Fruit fly (Drosophila melanogaster): ENCODE data around the gene CG44195.

CG44195 gene

dm6 chr3L:7614226-7614625 lies 81.2 kb downstream of the CG44195 start (continued):
- TF ChIP-seq CG4360 (GFP tag; IDR thresholded peaks at IDR 0.05) (no peak), wek (GFP tag; optimal IDR thresholded peaks at IDR 0.05) (no peak), CG31441 (GFP tag; IDR thresholded peaks at IDR 0.05) (peak; percentile 55; the same call in 1 of the 2 replicates), CG14050 (GFP tag; IDR thresholded peaks at IDR 0.05) (0 out of 3 replicates have a peak, but pooled peaks have one; percentile 29), CG8089 (GFP tag; optimal IDR thresholded peaks at IDR 0.05) (peak; percentile 16), al (GFP tag; IDR thresholded peaks at IDR 0.05) (0 out of 2 replicates have a peak, but pooled peaks have one; percentile 19), CG6175 (GFP tag; IDR thresholded peaks at IDR 0.05) (peak; percentile 54; the same call in 1 of the 3 replicates), btn (GFP tag; optimal IDR thresholded peaks at IDR 0.05) (no peak), grau (tag; optimal IDR thresholded peaks at IDR 0.05) (peak; percentile 35), tgo (GFP tag; IDR thresholded peaks at IDR 0.05) (peak; percentile 47; the same call in 1 of the 3 replicates), CG7271 (tag; optimal IDR thresholded peaks at IDR 0.05) (no peak), CG10979 (tag; optimal IDR thresholded peaks at IDR 0.05) (peak; percentile 63), CG11247 (GFP tag; IDR thresholded peaks at IDR 0.05) (no peak), Dbx (GFP tag; IDR thresholded peaks at IDR 0.05) (0 out of 3 replicates have a peak, but pooled peaks have one; percentile 25), dati (GFP tag; IDR thresholded peaks at IDR 0.05) (no peak), amos (GFP tag; IDR thresholded peaks at IDR 0.05; ENCODE audit: partially characterized antibody) (no peak), CG1792 (GFP tag; optimal IDR thresholded peaks at IDR 0.05) (peak; percentile 15), gfzf (GFP tag; optimal IDR thresholded peaks at IDR 0.05) (no peak), CG8290 (GFP tag; optimal IDR thresholded peaks at IDR 0.05) (no peak), CG8290 (tag; optimal IDR thresholded peaks at IDR 0.05) (no peak), Side (GFP tag; optimal IDR thresholded peaks at IDR 0.05) (peak; percentile 24), CG7839 (tag; optimal IDR thresholded peaks at IDR 0.05) (peak; percentile 56), z (GFP tag; IDR thresholded peaks at IDR 0.05) (no peak), chn (GFP tag; optimal IDR thresholded peaks at IDR 0.05) (no peak), Ptx1 (GFP tag; IDR thresholded peaks at IDR 0.05) (peak; percentile 59), chinmo (GFP tag; IDR thresholded peaks at IDR 0.05; ENCODE audit: partially characterized antibody) (no peak), CG3838 (GFP tag; optimal IDR thresholded peaks at IDR 0.05) (no peak), insv (GFP tag; optimal IDR thresholded peaks at IDR 0.05) (no peak), dimm (GFP tag; IDR thresholded peaks at IDR 0.05) (no peak), Oaz (GFP tag; IDR thresholded peaks at IDR 0.05) (no peak; the same call in 1 of the 2 replicates), Opbp (GFP tag; IDR thresholded peaks at IDR 0.05; ENCODE audit: partially characterized antibody) (no peak), CG14965 (GFP tag; optimal IDR thresholded peaks at IDR 0.05; ENCODE audit: borderline replicate concordance) (no peak), CG43689 (GFP tag; IDR thresholded peaks at IDR 0.05) (no peak), CHES-1-like (GFP tag; optimal IDR thresholded peaks at IDR 0.05) (no peak), sens (GFP tag) (peak; percentile 88), ab (GFP tag; optimal IDR thresholded peaks at IDR 0.05) (no peak), CG12071 (GFP tag; optimal IDR thresholded peaks at IDR 0.05) (no peak), nerfin-2 (GFP tag; IDR thresholded peaks at IDR 0.05; ENCODE audit: partially characterized antibody) (no peak), CG31365 (tag; optimal IDR thresholded peaks at IDR 0.05) (no peak), CG18599 (GFP tag; optimal IDR thresholded peaks at IDR 0.05) (peak; percentile 41), C15 (GFP tag; IDR thresholded peaks at IDR 0.05) (no peak), MTF-1 (GFP tag; optimal IDR thresholded peaks at IDR 0.05; ENCODE audit: borderline replicate concordance) (no peak), CG1603 (tag; optimal IDR thresholded peaks at IDR 0.05) (peak; percentile 56), CG17568 (GFP tag; optimal IDR thresholded peaks at IDR 0.05) (no peak), CG2129 (GFP tag; IDR thresholded peaks at IDR 0.05; ENCODE audit: partially characterized antibody) (no peak), disco-r (GFP tag; optimal IDR thresholded peaks at IDR 0.05) (no peak), Six4 (GFP tag; optimal IDR thresholded peaks at IDR 0.05) (peak; percentile 13), Awh (GFP tag; IDR thresholded peaks at IDR 0.05) (no peak), CG16815 (GFP tag; optimal IDR thresholded peaks at IDR 0.05) (peak; percentile 12), gcm2 (GFP tag; optimal IDR thresholded peaks at IDR 0.05) (no peak), CG12659 (GFP tag; optimal IDR thresholded peaks at IDR 0.05) (peak; percentile 3)
